Fruit fly (Drosophila melanogaster) whole organism, wandering third instar larva: Measurements from ENCODE around the gene CG7914.

Experiments used
- Abd-B ChIP-seq: fragments of >200 bp; optimal IDR thresholded peaks from 2 replicates; lab custom pipeline; 2017; ENCODE audit warnings: missing biosample characterization, missing genetic modification characterization
- CG32264 ChIP-seq: fragments of 200-800 bp; sonication (Bioruptor generic); optimal IDR thresholded peaks from 2 replicates; lab custom pipeline; 2016; ENCODE audit warnings: missing biosample characterization, missing genetic modification characterization
- CrebA ChIP-seq: fragments of 200-800 bp; sonication (Bioruptor generic); optimal IDR thresholded peaks from 2 replicates; lab custom pipeline; 2016; ENCODE audit warnings: missing biosample characterization, mild to moderate bottlenecking, missing genetic modification characterization, borderline replicate concordance
- Dfd ChIP-seq: fragments of >200 bp; optimal IDR thresholded peaks from 2 replicates; lab custom pipeline; 2017; ENCODE audit warnings: missing biosample characterization, missing genetic modification characterization
- Dif ChIP-seq: fragments of 200-275, 200-300 bp; sonication (Bioruptor generic); optimal IDR thresholded peaks from 2 replicates; lab custom pipeline; 2018; ENCODE audit warnings: missing biosample characterization, missing genetic modification characterization; ENCODE audit not compliant: partially characterized antibody
- HLH106 ChIP-seq: fragments of 200-800 bp; optimal IDR thresholded peaks from 3 replicates; lab custom pipeline; 2019; ENCODE audit warnings: missing biosample characterization, mild to moderate bottlenecking, missing genetic modification characterization, moderate library complexity
- Hnf4 ChIP-seq: fragments of 200-800 bp; sonication (Bioruptor generic); optimal IDR thresholded peaks from 2 replicates; lab custom pipeline; 2016; ENCODE audit warnings: missing biosample characterization, mild to moderate bottlenecking, missing genetic modification characterization
- Hr83 ChIP-seq: fragments of 200-300 bp; sonication (Bioruptor generic); optimal IDR thresholded peaks from 2 replicates; lab custom pipeline; 2016; ENCODE audit warnings: missing biosample characterization, mild to moderate bottlenecking, missing genetic modification characterization, moderate library complexity; ENCODE audit not compliant: poor library complexity, severe bottlenecking
- Mio ChIP-seq: sonication (Bioruptor generic); optimal IDR thresholded peaks from 2 replicates; lab custom pipeline; 2016; ENCODE audit warnings: missing biosample characterization, missing genetic modification characterization
- N ChIP-seq: fragments of >200 bp; optimal IDR thresholded peaks from 2 replicates; lab custom pipeline; 2018; ENCODE audit warnings: missing biosample characterization, missing external identifiers, missing genetic modification characterization
- OdsH ChIP-seq: fragments of 200-800 bp; sonication (Bioruptor generic); optimal IDR thresholded peaks from 2 replicates; lab custom pipeline; 2016; ENCODE audit warnings: missing biosample characterization, mild to moderate bottlenecking, missing genetic modification characterization
- Rel ChIP-seq, 2 experiments: fragments of 200-800 bp; sonication (Bioruptor generic) in 1 of 2; optimal IDR thresholded peaks; 2 replicates in 1 of 2; 3 replicates in 1 of 2; lab custom pipeline; 2016 to 2019; ENCODE audit warnings: mild to moderate bottlenecking in 2 of 2, missing biosample characterization in 2 of 2, missing genetic modification characterization in 2 of 2, moderate library complexity in 1 of 2
- Sp1 ChIP-seq: fragments of 200-800 bp; sonication (Bioruptor generic); optimal IDR thresholded peaks from 3 replicates; lab custom pipeline; 2019; ENCODE audit warnings: missing biosample characterization, mild to moderate bottlenecking, missing genetic modification characterization, moderate library complexity
- br ChIP-seq: fragments of 200-800 bp; sonication (Bioruptor generic); optimal IDR thresholded peaks from 2 replicates; lab custom pipeline; 2016; ENCODE audit warnings: missing biosample characterization, missing genetic modification characterization
- dl ChIP-seq, 2 experiments: fragments of 175-275, 200-275 bp in 1 of 2; fragments of 200-275 bp in 1 of 2; sonication (Bioruptor generic); optimal IDR thresholded peaks; lab custom pipeline; 2018; ENCODE audit warnings: mild to moderate bottlenecking in 2 of 2, missing biosample characterization in 2 of 2, missing genetic modification characterization in 2 of 2, moderate library complexity in 2 of 2; ENCODE audit not compliant: partially characterized antibody in 2 of 2, insufficient read depth in 1 of 2
- dmrt93B ChIP-seq: fragments of 200-800 bp; sonication (Bioruptor generic); optimal IDR thresholded peaks from 2 replicates; lab custom pipeline; 2018; ENCODE audit warnings: missing biosample characterization, mild to moderate bottlenecking, missing genetic modification characterization
- ey ChIP-seq: fragments of 200-800 bp; sonication (Bioruptor generic); optimal IDR thresholded peaks from 2 replicates; lab custom pipeline; 2016; ENCODE audit warnings: missing biosample characterization, missing genetic modification characterization
- foxo ChIP-seq, 2 experiments: fragments of 200-800 bp; sonication (Bioruptor generic); optimal IDR thresholded peaks; 2 replicates in 1 of 2; 3 replicates in 1 of 2; lab custom pipeline; 2016 to 2017; ENCODE audit warnings: missing biosample characterization in 2 of 2, missing genetic modification characterization in 2 of 2
- fru ChIP-seq: fragments of 200-800 bp; sonication (Bioruptor generic); optimal IDR thresholded peaks from 3 replicates; lab custom pipeline; 2016; ENCODE audit warnings: missing biosample characterization, mild to moderate bottlenecking, missing genetic modification characterization
- h ChIP-seq: fragments of 200-800 bp; sonication (Bioruptor generic); optimal IDR thresholded peaks from 3 replicates; lab custom pipeline; 2016; ENCODE audit warnings: missing biosample characterization, mild to moderate bottlenecking, missing genetic modification characterization
- lola ChIP-seq: fragments of >200 bp; optimal IDR thresholded peaks from 2 replicates; lab custom pipeline; 2017; ENCODE audit warnings: missing biosample characterization, missing genetic modification characterization
- pan ChIP-seq: fragments of >200 bp; optimal IDR thresholded peaks from 2 replicates; lab custom pipeline; 2017
- psq ChIP-seq: fragments of 200-800 bp; sonication (Bioruptor generic); optimal IDR thresholded peaks from 3 replicates; lab custom pipeline; 2017; ENCODE audit warnings: missing biosample characterization, mild to moderate bottlenecking, missing genetic modification characterization, moderate library complexity
- rgr ChIP-seq: fragments of 200-800 bp; sonication (Bioruptor generic); optimal IDR thresholded peaks from 3 replicates; lab custom pipeline; 2016; ENCODE audit warnings: missing biosample characterization, mild to moderate bottlenecking, missing genetic modification characterization
- tai ChIP-seq: sonication (Bioruptor generic); optimal IDR thresholded peaks from 2 replicates; lab custom pipeline; 2016; ENCODE audit warnings: missing biosample characterization, missing genetic modification characterization
- woc ChIP-seq: sonication (Bioruptor generic); optimal IDR thresholded peaks from 2 replicates; lab custom pipeline; 2016; ENCODE audit warnings: missing biosample characterization, mild to moderate bottlenecking, missing genetic modification characterization

CG7914 gene

DNA sequence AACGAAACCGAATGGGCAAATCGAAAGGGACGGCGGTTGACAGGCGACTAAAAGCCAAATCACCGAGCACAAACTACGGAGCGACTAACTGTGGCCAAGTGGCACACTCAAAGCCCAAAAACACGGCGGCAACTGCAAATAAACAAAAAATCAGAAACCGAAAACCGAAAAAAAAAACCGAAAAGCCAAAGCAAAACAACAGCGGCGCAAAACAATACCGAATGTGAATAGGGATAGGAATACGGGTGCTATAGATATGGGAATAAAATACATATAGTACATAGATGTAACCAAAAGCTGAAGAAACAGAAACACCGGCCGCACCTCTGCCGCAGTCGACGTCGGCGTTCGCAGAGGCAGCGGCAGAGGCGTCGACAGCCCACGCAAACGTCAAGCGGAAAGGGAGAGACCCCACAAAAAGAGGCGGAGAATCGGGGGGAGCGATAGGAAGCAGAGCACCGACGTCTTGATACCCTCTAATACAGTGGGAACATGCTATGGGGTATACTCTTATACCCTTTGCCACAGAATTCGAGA, 26.1 kb downstream of the CG7914 start, which contains the start of gene RhoGAP18B:
Gene RhoGAP18B, minus strand, starts transcription at position 51 of the 537 bp plus-strand sequence.
- no peak for TF ChIP-seq Dif (GFP tag; lab: Kevin White, UChicago)
- no peak for TF ChIP-seq Rel (GFP tag; optimal IDR thresholded peaks at IDR 0.05; lab: Kevin White, UChicago)
- TF ChIP-seq Rel (tag; optimal IDR thresholded peaks at IDR 0.05; lab: Kevin White, UChicago): peak; percentile 12
- no peak for TF ChIP-seq dl (GFP tag; optimal IDR thresholded peaks at IDR 0.05; lab: Kevin White, UChicago; ENCODE audit: insufficient read depth in 1 of 2, partially characterized antibody in 2 of 2)
- peak; percentile 3 for TF ChIP-seq lola (GFP tag; lab: Kevin White, UChicago)
- no peak for TF ChIP-seq h (GFP tag; lab: Kevin White, UChicago)
- TF ChIP-seq OdsH: no peak

dm6 chrX:19166152-19166935, 26.9 kb downstream of the CG7914 start:
- TF ChIP-seq Dfd (GFP tag; lab: Kevin White, UChicago) (peak; percentile 5), HLH106 (tag; lab: Kevin White, UChicago) (peak; percentile 58), h (GFP tag; lab: Kevin White, UChicago) (peak; percentile 57), dmrt93B (GFP tag; lab: Kevin White, UChicago) (peak; percentile 52), Sp1 (GFP tag; lab: Kevin White, UChicago) (peak; percentile 66), ey (GFP tag; lab: Kevin White, UChicago) (peak; percentile 17), br (peak; percentile 13), Mio (GFP tag; lab: Kevin White, UChicago) (no peak), fru (GFP tag; lab: Kevin White, UChicago) (peak; percentile 48), tai (GFP tag; lab: Kevin White, UChicago) (no peak), Abd-B (GFP tag; lab: Kevin White, UChicago) (no peak), pan (lab: Kevin White, UChicago) (no peak), psq (GFP tag; lab: Kevin White, UChicago) (no peak), foxo (GFP tag; optimal IDR thresholded peaks at IDR 0.05; lab: Kevin White, UChicago) (peak in 1 of 2 experiments; percentile 68), Hr83 (GFP tag; lab: Kevin White, UChicago) (no peak), Rel (GFP tag; optimal IDR thresholded peaks at IDR 0.05; lab: Kevin White, UChicago) (no peak), Rel (tag; optimal IDR thresholded peaks at IDR 0.05; lab: Kevin White, UChicago) (peak; percentile 30)

- TF ChIP-seq CrebA (peak; percentile 55), OdsH (no peak), br (peak; percentile 43), Rel (GFP tag; optimal IDR thresholded peaks at IDR 0.05; lab: Kevin White, UChicago) (no peak), Rel (tag; optimal IDR thresholded peaks at IDR 0.05; lab: Kevin White, UChicago) (peak; percentile 48)
- TF ChIP-seq, all 38 proteins: peak for 3
Observed at dm6 chrX:19165144-19166011, 27.9 kb downstream of the CG7914 start.

DNA sequence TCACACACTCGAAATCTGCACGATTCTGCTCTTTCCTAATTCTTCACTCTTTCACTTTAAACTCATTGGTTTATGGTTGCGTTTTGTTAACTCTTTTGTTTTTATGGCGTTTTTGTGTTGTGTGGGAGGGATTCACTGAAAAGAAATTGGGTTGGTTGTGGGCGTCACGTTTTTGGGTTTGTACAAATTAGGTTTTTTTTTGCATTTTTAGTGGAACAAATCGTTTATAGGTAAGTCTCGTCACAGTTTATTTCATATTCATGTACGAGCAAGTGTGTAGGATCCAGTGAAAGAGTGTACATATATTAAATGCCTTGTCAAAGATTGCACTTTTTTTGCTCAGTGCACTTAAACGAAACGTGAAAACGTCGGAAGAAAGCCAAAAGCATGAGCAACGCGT, 28.5 kb downstream of the CG7914 start:
- TF ChIP-seq h (GFP tag; lab: Kevin White, UChicago) (peak; percentile 73), Hr83 (GFP tag; lab: Kevin White, UChicago) (no peak), rgr (GFP tag; lab: Kevin White, UChicago) (peak; percentile 67), OdsH (peak; percentile 71), Mio (GFP tag; lab: Kevin White, UChicago) (no peak), psq (GFP tag; lab: Kevin White, UChicago) (peak; percentile 76), br (peak; percentile 26), N (no peak), woc (peak; percentile 29), pan (lab: Kevin White, UChicago) (no peak), ey (GFP tag; lab: Kevin White, UChicago) (peak; percentile 73), fru (GFP tag; lab: Kevin White, UChicago) (peak; percentile 77), CG32264 (GFP tag; lab: Kevin White, UChicago) (peak; percentile 8), CrebA (no peak), foxo (GFP tag; optimal IDR thresholded peaks at IDR 0.05; lab: Kevin White, UChicago) (peak in 1 of 2 experiments; percentile 83), Hnf4 (GFP tag; lab: Kevin White, UChicago) (peak; percentile 36), Dfd (GFP tag; lab: Kevin White, UChicago) (no peak), Sp1 (GFP tag; lab: Kevin White, UChicago) (peak; percentile 55)
